Worm (Caenorhabditis elegans): ENCODE measurements around the gene C42D4.18.

DNA sequence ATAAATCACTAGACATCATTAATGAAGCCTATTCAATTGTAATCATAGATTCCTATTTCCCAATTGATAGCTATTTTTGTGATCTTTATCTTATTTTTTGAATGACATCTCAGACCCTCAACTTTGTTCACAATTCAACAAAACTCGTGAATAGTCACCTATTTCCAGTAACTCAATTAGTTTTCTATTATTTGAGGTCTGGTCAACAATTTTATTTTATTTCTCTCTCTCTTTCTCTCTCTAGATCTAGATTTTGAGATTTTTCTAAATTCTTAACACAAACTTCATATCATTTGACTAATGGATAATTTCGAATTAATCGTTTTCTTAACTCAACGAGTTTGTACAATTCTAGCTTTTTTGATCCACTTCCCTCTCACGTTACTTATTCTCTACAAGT lies 6.9 kb downstream of the C42D4.18 start, which contains the start of gene str-1:
- TF ChIP-seq nhr-11 (tag; optimal IDR thresholded peaks at IDR 0.05) (no peak), nhr-77 (tag; optimal IDR thresholded peaks at IDR 0.05) (no peak)

Measured in whole organism, L1 larva.